Worm (Caenorhabditis elegans): ENCODE measurements around the gene Y43F8B.29.

The Y43F8B.29 gene

DNA sequence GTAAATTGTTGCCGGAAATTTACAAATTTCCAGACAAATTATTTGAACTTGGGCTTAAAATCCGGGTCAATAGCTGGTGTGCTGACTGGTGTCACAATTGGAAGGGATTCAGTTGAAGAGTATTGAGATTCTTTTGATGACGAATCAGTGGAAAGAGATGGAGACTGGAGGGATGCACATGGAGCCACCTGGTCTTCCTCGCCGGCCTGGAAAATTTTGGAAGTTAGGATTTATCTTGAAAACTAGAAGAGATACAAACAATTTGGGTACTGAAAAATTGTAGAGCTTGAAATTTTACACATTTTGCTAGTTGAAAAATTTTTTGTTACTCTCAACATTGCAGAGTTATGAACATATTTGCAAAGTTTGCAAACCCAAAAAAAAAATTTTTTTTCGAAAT lies 28.7 kb downstream of the Y43F8B.29 start (continued):
- TF ChIP-seq mdl-1 (tag; optimal IDR thresholded peaks at IDR 0.05) (no peak), dve-1 (tag; optimal IDR thresholded peaks at IDR 0.05; ENCODE audit: insufficient read depth) (no peak), nhr-41 (GFP tag; IDR thresholded peaks at IDR 0.05) (peak; percentile 49; the same call in 1 of the 2 replicates), nhr-6 (tag; optimal IDR thresholded peaks at IDR 0.05) (no peak), daf-16 (GFP tag; optimal IDR thresholded peaks at IDR 0.05) (no peak), daf-16 (tag; optimal IDR thresholded peaks at IDR 0.05) (peak; percentile 10), aly-2 (tag; optimal IDR thresholded peaks at IDR 0.05) (no peak), tag-97 (GFP tag; IDR thresholded peaks at IDR 0.05) (no peak), skn-1 (tag; optimal IDR thresholded peaks at IDR 0.05) (no peak)

DNA sequence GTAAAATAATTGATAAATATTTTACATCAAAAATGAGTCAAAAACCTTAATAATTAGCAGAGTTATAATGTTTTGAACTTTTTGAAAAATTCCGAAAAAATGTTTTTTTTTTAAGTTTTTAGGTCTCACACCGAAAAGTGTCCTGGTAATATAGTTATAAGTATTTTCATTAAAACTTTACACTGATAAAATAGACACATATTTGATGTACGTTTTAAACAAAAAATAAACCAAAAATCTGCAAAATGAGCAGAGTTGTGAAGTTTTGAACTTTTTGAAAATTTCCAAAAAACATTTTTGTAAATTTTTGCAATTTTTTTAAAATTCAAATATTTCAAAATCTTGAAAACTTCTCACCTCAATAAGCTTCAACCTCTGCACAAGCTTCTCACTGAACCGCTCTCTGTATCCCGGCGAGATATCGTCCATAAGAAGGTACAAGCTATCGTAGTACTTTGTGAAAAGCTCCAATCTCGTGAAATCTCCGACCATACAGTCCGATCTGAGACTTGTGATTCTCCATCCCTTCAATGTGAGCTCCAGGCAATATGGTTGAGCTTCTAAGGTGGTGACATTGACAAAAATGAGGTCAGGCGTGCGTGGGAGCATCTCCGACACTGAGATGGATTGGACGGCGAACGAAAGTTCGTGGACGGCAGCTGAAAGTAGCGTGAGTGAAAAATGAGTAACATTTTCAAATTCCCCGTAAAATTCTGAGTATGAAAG lies 29.4 kb downstream of the Y43F8B.29 start:
- TF ChIP-seq lin-1 (GFP tag; IDR thresholded peaks at IDR 0.05) = no peak
- TF ChIP-seq zag-1 (tag; optimal IDR thresholded peaks at IDR 0.05) = no peak
- peak; percentile 4 for TF ChIP-seq mep-1 (tag; optimal IDR thresholded peaks at IDR 0.05)
- no peak for TF ChIP-seq aly-2 (tag; optimal IDR thresholded peaks at IDR 0.05)
- no peak for TF ChIP-seq nhr-42 (GFP tag; IDR thresholded peaks at IDR 0.05)
- TF ChIP-seq ama-1 (optimal IDR thresholded peaks at IDR 0.05) = peak; percentile 3
- TF ChIP-seq lsy-2 (tag; optimal IDR thresholded peaks at IDR 0.05) = peak in 1 of 2 experiments; percentile 7
- TF ChIP-seq nhr-111 (GFP tag; optimal IDR thresholded peaks at IDR 0.05) = no peak
- no peak for TF ChIP-seq mes-2 (tag; optimal IDR thresholded peaks at IDR 0.05; ENCODE audit: poor library complexity, severe bottlenecking)
- no peak for TF ChIP-seq lin-39 (tag; optimal IDR thresholded peaks at IDR 0.05)
- no peak for TF ChIP-seq mxl-3 (GFP tag; optimal IDR thresholded peaks at IDR 0.05)
- no peak for TF ChIP-seq egl-43 (GFP tag; IDR thresholded peaks at IDR 0.05)
- TF ChIP-seq nhr-11 (tag; optimal IDR thresholded peaks at IDR 0.05) = no peak
- TF ChIP-seq ztf-11 (tag; optimal IDR thresholded peaks at IDR 0.05) = no peak
- no peak for TF ChIP-seq T20F7.1 (GFP tag; optimal IDR thresholded peaks at IDR 0.05)
- no peak for TF ChIP-seq unc-39 (tag; optimal IDR thresholded peaks at IDR 0.05)
- peak; percentile 97 for TF ChIP-seq aha-1 (tag)

DNA sequence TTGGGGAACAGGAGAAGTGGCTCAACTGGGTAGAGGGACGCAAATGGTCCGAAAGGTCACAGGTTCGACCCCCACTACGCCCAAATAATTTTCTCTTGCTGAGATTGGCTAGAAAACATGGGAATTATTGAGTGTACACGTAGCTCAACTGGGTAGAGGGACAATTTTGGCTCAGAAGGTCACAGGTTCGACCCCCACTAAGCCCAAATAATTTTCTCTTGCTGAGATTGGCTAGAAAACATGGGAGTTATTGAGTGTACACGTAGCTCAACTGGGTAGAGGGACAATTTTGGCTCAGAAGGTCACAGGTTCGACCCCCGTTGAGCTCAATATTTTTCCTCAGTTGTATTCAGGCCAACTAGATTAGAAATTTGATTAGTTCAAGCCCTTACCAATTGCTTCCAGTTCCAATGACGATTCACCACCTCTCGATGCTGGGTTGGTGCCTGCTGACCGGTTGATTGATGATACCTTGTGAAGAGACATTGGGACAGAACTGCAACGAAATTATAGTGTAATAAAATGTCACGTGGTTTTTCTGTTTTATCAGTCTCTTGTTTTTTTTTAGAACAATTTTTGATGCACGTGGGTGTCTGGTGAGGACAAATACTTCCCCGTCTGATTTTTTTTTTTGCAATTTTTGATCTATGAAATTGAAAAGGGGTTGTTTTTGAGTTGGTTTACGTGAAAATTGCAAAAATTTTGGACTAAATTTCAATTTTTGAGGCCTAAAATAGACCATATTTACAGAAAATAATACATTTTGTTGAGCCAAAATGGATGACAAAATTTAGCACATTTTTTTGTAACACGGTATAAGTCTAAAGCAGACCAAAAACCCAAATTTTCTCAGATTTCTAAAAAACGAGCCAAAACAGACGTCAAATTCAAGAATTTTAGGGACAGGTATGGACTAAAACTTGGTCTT lies 30.2 kb downstream of the Y43F8B.29 start:
- TF ChIP-seq fkh-10 (GFP tag; optimal IDR thresholded peaks at IDR 0.05) (no peak), rbr-2 (tag; optimal IDR thresholded peaks at IDR 0.05) (no peak), lin-15B (tag; optimal IDR thresholded peaks at IDR 0.05) (no peak), nhr-10 (tag; optimal IDR thresholded peaks at IDR 0.05) (no peak), arid-1 (GFP tag; conservative IDR thresholded peaks at IDR 0.05) (peak; percentile 35; the same call in 1 of the 2 replicates), Y75B8A.6 (GFP tag; IDR thresholded peaks at IDR 0.05) (no peak), ceh-44 (GFP tag; IDR thresholded peaks at IDR 0.05) (no peak), php-3 (GFP tag; IDR thresholded peaks at IDR 0.05) (peak; percentile 39; the same call in 1 of the 2 replicates), dpl-1 (GFP tag; optimal IDR thresholded peaks at IDR 0.05) (no peak), nhr-102 (tag; optimal IDR thresholded peaks at IDR 0.05) (no peak), hlh-30 (tag; optimal IDR thresholded peaks at IDR 0.05; ENCODE audit: insufficient read depth) (peak; percentile 87), hmg-1.1 (GFP tag; IDR thresholded peaks at IDR 0.05) (peak; percentile 45; the same call in 1 of the 2 replicates), zag-1 (tag; optimal IDR thresholded peaks at IDR 0.05) (no peak), gei-8 (GFP tag; optimal IDR thresholded peaks at IDR 0.05) (no peak), F44E2.7 (GFP tag; IDR thresholded peaks at IDR 0.05) (no peak), lsy-2 (tag; optimal IDR thresholded peaks at IDR 0.05) (peak in 1 of 2 experiments; percentile 32), Y105C5A.15 (GFP tag; IDR thresholded peaks at IDR 0.05) (no peak), mep-1 (tag; optimal IDR thresholded peaks at IDR 0.05) (no peak), snpc-1.2 (GFP tag; IDR thresholded peaks at IDR 0.05) (no peak), nhr-11 (tag; optimal IDR thresholded peaks at IDR 0.05) (no peak), mdt-29 (GFP tag; IDR thresholded peaks at IDR 0.05) (0 out of 2 replicates have a peak, but pooled peaks have one; percentile 35), ztf-7 (tag; optimal IDR thresholded peaks at IDR 0.05) (no peak), lin-13 (GFP tag; optimal IDR thresholded peaks at IDR 0.05) (no peak), ceh-82 (tag; optimal IDR thresholded peaks at IDR 0.05) (no peak), daf-12 (tag; optimal IDR thresholded peaks at IDR 0.05) (no peak), madf-5 (GFP tag; IDR thresholded peaks at IDR 0.05) (no peak)
